Worm (Caenorhabditis elegans): ENCODE results near the gene nhr-103.

ce11 chrV:2204080-2204479, 21.1 kb upstream of the nhr-103 start, which contains the start of gene cyp-33C12:
- no peak for TF ChIP-seq zag-1 (tag; optimal IDR thresholded peaks at IDR 0.05)
- TF ChIP-seq ceh-28 (tag; optimal IDR thresholded peaks at IDR 0.05): no peak
- no peak for TF ChIP-seq aly-2 (tag; optimal IDR thresholded peaks at IDR 0.05)
- TF ChIP-seq nhr-28 (tag; optimal IDR thresholded peaks at IDR 0.05): no peak
- no peak for TF ChIP-seq ztf-11 (tag; optimal IDR thresholded peaks at IDR 0.05)

Data from whole organism, L3 larva.